Worm (Caenorhabditis elegans) whole organism, L4/young adult: ENCODE data around the gene ech-6.

Experiments
- W03F9.2 ChIP-seq: fragments of 150-350 bp; optimal IDR thresholded peaks from 2 replicates; lab custom pipeline; 2014; ENCODE audit warnings: missing biosample characterization, missing genetic modification characterization
- dao-5 ChIP-seq: sonication (generic microtip); optimal IDR thresholded peaks from 2 replicates; lab custom pipeline; 2016; ENCODE audit warnings: missing genotype, missing genetic modification characterization, moderate library complexity, missing compliant biosample characterization
- him-1 ChIP-seq: sonication (generic microtip); optimal IDR thresholded peaks from 2 replicates; lab custom pipeline; 2016; ENCODE audit warnings: missing genotype, missing genetic modification reagents, missing genetic modification characterization, missing compliant biosample characterization

ech-6 gene

ce11 chrIII:9752852-9753251 lies at the start of gene ech-6:
Gene ech-6, minus strand, starts transcription at chrIII:9752883.
- TF ChIP-seq him-1 (tag; lab: Kevin White, UChicago) = no peak
- no peak for TF ChIP-seq W03F9.2 (tag; lab: Kevin White, UChicago)
- TF ChIP-seq dao-5 = no peak

- TF ChIP-seq him-1 (tag; lab: Kevin White, UChicago) (no peak), dao-5 (no peak), W03F9.2 (tag; lab: Kevin White, UChicago) (no peak)
These were observed 49.4 kb upstream of the ech-6 start for ce11 chrIII:9802045-9802444.

- no peak for TF ChIP-seq him-1 (tag; lab: Kevin White, UChicago)
- no peak for TF ChIP-seq dao-5
- no peak for TF ChIP-seq W03F9.2 (tag; lab: Kevin White, UChicago)
These were observed 45.9 kb upstream of the ech-6 start, which contains the start of gene ZK632.2 for ce11 chrIII:9798478-9799157. Gene ZK632.2, plus strand, starts transcription at chrIII:9799107.

ce11 chrIII:9796448-9796847 lies 43.8 kb upstream of the ech-6 start, which contains the start of gene srxa-10:
Gene srxa-10, minus strand, starts transcription at chrIII:9796548.
- no peak for TF ChIP-seq W03F9.2 (tag; lab: Kevin White, UChicago)
- TF ChIP-seq dao-5 = no peak
- no peak for TF ChIP-seq him-1 (tag; lab: Kevin White, UChicago)

- TF ChIP-seq W03F9.2 (tag; lab: Kevin White, UChicago) = no peak
- no peak for TF ChIP-seq him-1 (tag; lab: Kevin White, UChicago)
- no peak for TF ChIP-seq dao-5
These were observed 41.1 kb upstream of the ech-6 start, which contains the start of the genes R10E11.9 and mcm-6 for ce11 chrIII:9793592-9794417. Gene R10E11.9, minus strand, starts transcription at chrIII:9793642. Gene mcm-6, plus strand, starts transcription at chrIII:9794367.

- no peak for TF ChIP-seq W03F9.2 (tag; lab: Kevin White, UChicago)
- TF ChIP-seq him-1 (tag; lab: Kevin White, UChicago) = no peak
- TF ChIP-seq dao-5 = no peak
These were observed 37.0 kb upstream of the ech-6 start, which contains the start of gene R10E11.5 for ce11 chrIII:9789607-9790073. Gene R10E11.5, minus strand, starts transcription at chrIII:9789657.

ce11 chrIII:9789083-9789482 lies 36.4 kb upstream of the ech-6 start:
- TF ChIP-seq him-1 (tag; lab: Kevin White, UChicago) (no peak), dao-5 (no peak), W03F9.2 (tag; lab: Kevin White, UChicago) (no peak)

ce11 chrIII:9786776-9787175 lies 34.1 kb upstream of the ech-6 start:
- no peak for TF ChIP-seq W03F9.2 (tag; lab: Kevin White, UChicago)
- no peak for TF ChIP-seq him-1 (tag; lab: Kevin White, UChicago)
- no peak for TF ChIP-seq dao-5

- TF ChIP-seq him-1 (tag; lab: Kevin White, UChicago) (no peak), dao-5 (no peak), W03F9.2 (tag; lab: Kevin White, UChicago) (no peak)
These were observed 30.5 kb upstream of the ech-6 start for ce11 chrIII:9783133-9783590.

ce11 chrIII:9782483-9783081 lies 29.9 kb upstream of the ech-6 start, which contains the start of gene R10E11.6:
Gene R10E11.6, plus strand, starts transcription at chrIII:9783006.
- no peak for TF ChIP-seq dao-5
- TF ChIP-seq him-1 (tag; lab: Kevin White, UChicago) = no peak
- TF ChIP-seq W03F9.2 (tag; lab: Kevin White, UChicago) = no peak

- TF ChIP-seq dao-5 = no peak
- no peak for TF ChIP-seq him-1 (tag; lab: Kevin White, UChicago)
- no peak for TF ChIP-seq W03F9.2 (tag; lab: Kevin White, UChicago)
These were observed 29.3 kb upstream of the ech-6 start, which contains the start of gene vha-2 for ce11 chrIII:9782011-9782436. Gene vha-2, plus strand, starts transcription at chrIII:9782164.

ce11 chrIII:9780665-9781304 lies 28.1 kb upstream of the ech-6 start, which contains the start of gene vha-1:
Gene vha-1, plus strand, starts transcription at chrIII:9781254.
- TF ChIP-seq dao-5 (no peak), W03F9.2 (tag; lab: Kevin White, UChicago) (peak; percentile 87), him-1 (tag; lab: Kevin White, UChicago) (peak; percentile 63)

- TF ChIP-seq W03F9.2 (tag; lab: Kevin White, UChicago) (no peak), dao-5 (no peak), him-1 (tag; lab: Kevin White, UChicago) (no peak)
These were observed 27.6 kb upstream of the ech-6 start, which contains the start of gene sqv-3 for ce11 chrIII:9780254-9780653. Gene sqv-3, minus strand, starts transcription at chrIII:9780354.
